Worm (Caenorhabditis elegans) whole organism, late embryonic: ENCODE results near the gene lsy-2.

ENCODE experiments used
- K09A11.1 ChIP-seq: sonication (generic microtip); optimal IDR thresholded peaks from 2 replicates; lab custom pipeline; 2017; ENCODE audit warnings: antibody characterized with exemption, mild to moderate bottlenecking, missing genetic modification characterization, missing compliant biosample characterization; ENCODE audit not compliant: insufficient read depth
- ama-1 ChIP-seq: fragments of 150-350 bp; optimal IDR thresholded peaks from 2 replicates; lab custom pipeline; 2014
- ceh-18 ChIP-seq: sonication (generic microtip); optimal IDR thresholded peaks from 2 replicates; lab custom pipeline; 2016; ENCODE audit warnings: missing genetic modification characterization, missing compliant biosample characterization
- fkh-6 ChIP-seq: sonication (generic microtip); optimal IDR thresholded peaks from 2 replicates; lab custom pipeline; 2016; ENCODE audit warnings: missing genetic modification characterization, missing compliant biosample characterization
- hlh-30 ChIP-seq: sonication (generic microtip); optimal IDR thresholded peaks from 2 replicates; lab custom pipeline; 2017; ENCODE audit warnings: antibody characterized with exemption, missing genetic modification characterization, missing compliant biosample characterization; ENCODE audit not compliant: insufficient read depth
- mec-3 ChIP-seq: sonication (generic microtip); optimal IDR thresholded peaks from 2 replicates; lab custom pipeline; 2016; ENCODE audit warnings: borderline replicate concordance, missing genetic modification characterization, missing compliant biosample characterization
- nhr-11 ChIP-seq: fragments of 150-350 bp; optimal IDR thresholded peaks from 2 replicates; lab custom pipeline; 2014; ENCODE audit warnings: missing biosample characterization, missing genetic modification characterization
- pha-4 ChIP-seq: fragments of 150-350 bp; optimal IDR thresholded peaks from 2 replicates; lab custom pipeline; 2018; ENCODE audit warnings: missing biosample characterization, missing genetic modification reagents, missing genetic modification characterization
- rnt-1 ChIP-seq: sonication (generic microtip); optimal IDR thresholded peaks from 2 replicates; lab custom pipeline; 2016; ENCODE audit warnings: missing genetic modification characterization, missing compliant biosample characterization
- ttx-3 ChIP-seq: sonication (generic microtip); optimal IDR thresholded peaks from 2 replicates; lab custom pipeline; 2016; ENCODE audit warnings: missing genetic modification reagents, missing genetic modification characterization, missing compliant biosample characterization

- no peak for TF ChIP-seq rnt-1 (tag; lab: Kevin White, UChicago)
- no peak for TF ChIP-seq K09A11.1
- TF ChIP-seq hlh-30 (tag; lab: Kevin White, UChicago): no peak
- TF ChIP-seq ttx-3 (tag; lab: Kevin White, UChicago): no peak
- no peak for TF ChIP-seq nhr-11 (tag; lab: Kevin White, UChicago)
- no peak for TF ChIP-seq fkh-6
- no peak for TF ChIP-seq ama-1 (lab: Kevin White, UChicago)
- no peak for TF ChIP-seq ceh-18 (tag; lab: Kevin White, UChicago)
- TF ChIP-seq pha-4 (tag; lab: Kevin White, UChicago): no peak
- TF ChIP-seq mec-3 (tag; lab: Kevin White, UChicago): no peak
These were observed 7.3 kb downstream of the lsy-2 start, which contains the start of gene T21D9.2 for ce11 chrX:2096804-2097203.
